Worm (Caenorhabditis elegans) whole organism, L2 larva: ENCODE data around the gene T19C3.5.

Source experiments
- C34F6.9 ChIP-seq: fragments of 150-350 bp; optimal IDR thresholded peaks from 2 replicates; lab custom pipeline; 2014; ENCODE audit warnings: missing biosample characterization, missing genetic modification characterization
- F13H6.1 ChIP-seq: sonication (generic microtip); optimal IDR thresholded peaks from 2 replicates; lab custom pipeline; 2016; ENCODE audit warnings: missing genetic modification characterization, missing compliant biosample characterization
- R02D3.7 ChIP-seq: fragments of 150-350 bp; optimal IDR thresholded peaks from 2 replicates; lab custom pipeline; 2014; ENCODE audit warnings: missing biosample characterization, missing genetic modification characterization
- Y55F3AM.14 ChIP-seq: fragments of 200-800 bp; sonication (Bioruptor generic); optimal IDR thresholded peaks from 2 replicates; lab custom pipeline; 2018; ENCODE audit warnings: mild to moderate bottlenecking, missing genetic modification characterization, missing compliant biosample characterization
- ama-1 ChIP-seq: fragments of 150-350 bp; optimal IDR thresholded peaks from 2 replicates; lab custom pipeline; 2018; ENCODE audit warnings: inconsistent platforms
- blmp-1 ChIP-seq: sonication (generic microtip); optimal IDR thresholded peaks from 2 replicates; lab custom pipeline; 2017; ENCODE audit warnings: missing genetic modification characterization, mild to moderate bottlenecking, missing compliant biosample characterization, antibody characterized with exemption, moderate library complexity; ENCODE audit not compliant: insufficient read depth
- ceh-82 ChIP-seq: fragments of 150-350 bp; optimal IDR thresholded peaks from 2 replicates; lab custom pipeline; 2014; ENCODE audit warnings: missing biosample characterization, missing genetic modification characterization
- crh-2 ChIP-seq: sonication (generic microtip); optimal IDR thresholded peaks from 2 replicates; lab custom pipeline; 2017; ENCODE audit warnings: missing biosample characterization, missing genetic modification characterization
- dmd-4 ChIP-seq: sonication (generic microtip); optimal IDR thresholded peaks from 2 replicates; lab custom pipeline; 2017; ENCODE audit warnings: missing biosample characterization, missing genetic modification characterization
- egl-27 ChIP-seq: sonication (generic microtip); optimal IDR thresholded peaks from 3 replicates; lab custom pipeline; 2017; ENCODE audit warnings: missing biosample characterization, missing genetic modification reagents, missing genetic modification characterization
- elt-1 ChIP-seq: fragments of 150-350 bp; optimal IDR thresholded peaks from 2 replicates; lab custom pipeline; 2014; ENCODE audit warnings: missing biosample characterization, missing genetic modification characterization
- elt-3 ChIP-seq: sonication (generic microtip); optimal IDR thresholded peaks from 2 replicates; lab custom pipeline; 2017; ENCODE audit warnings: missing biosample characterization, missing genetic modification characterization
- fos-1 ChIP-seq: fragments of 150-350 bp; optimal IDR thresholded peaks from 2 replicates; lab custom pipeline; 2014; ENCODE audit warnings: missing biosample characterization, missing genetic modification characterization
- lin-11 ChIP-seq: fragments of 150-350 bp; sonication (generic microtip); optimal IDR thresholded peaks from 2 replicates; lab custom pipeline; 2014; ENCODE audit warnings: missing biosample characterization, missing genetic modification characterization, inconsistent platforms, mixed read lengths
- lin-13 ChIP-seq: fragments of 150-350 bp; optimal IDR thresholded peaks from 2 replicates; lab custom pipeline; 2014; ENCODE audit warnings: missing biosample characterization, missing genetic modification reagents, missing genetic modification characterization
- lin-39 ChIP-seq: fragments of 150-350 bp; optimal IDR thresholded peaks from 2 replicates; lab custom pipeline; 2014; ENCODE audit warnings: missing biosample characterization, missing genetic modification reagents, missing genetic modification characterization
- lsy-2 ChIP-seq, 2 experiments: fragments of 150-350 bp in 1 of 2; sonication (generic microtip) in 1 of 2; optimal IDR thresholded peaks; 2 replicates each; lab custom pipeline; 2014 to 2017; ENCODE audit warnings: missing biosample characterization in 2 of 2, missing genetic modification characterization in 2 of 2
- mab-5 ChIP-seq: fragments of 150-350 bp; optimal IDR thresholded peaks from 2 replicates; lab custom pipeline; 2014; ENCODE audit warnings: missing biosample characterization, missing genetic modification characterization
- mbf-1 ChIP-seq: sonication (generic microtip); optimal IDR thresholded peaks from 2 replicates; lab custom pipeline; 2017; ENCODE audit warnings: missing biosample characterization, missing genetic modification characterization
- mdl-1 ChIP-seq, 2 experiments: fragments of 150-350 bp in 1 of 2; sonication (generic microtip) in 1 of 2; optimal IDR thresholded peaks; 2 replicates each; lab custom pipeline; 2017; ENCODE audit warnings: missing biosample characterization in 2 of 2, missing genetic modification characterization in 2 of 2
- nhr-10 ChIP-seq: sonication (generic microtip); optimal IDR thresholded peaks from 2 replicates; lab custom pipeline; 2017; ENCODE audit warnings: missing biosample characterization, missing genetic modification characterization
- nhr-11 ChIP-seq: fragments of 150-350 bp; optimal IDR thresholded peaks from 2 replicates; lab custom pipeline; 2014; ENCODE audit warnings: missing biosample characterization, missing genetic modification characterization
- nhr-12 ChIP-seq: fragments of 150-350 bp; optimal IDR thresholded peaks from 2 replicates; lab custom pipeline; 2014; ENCODE audit warnings: missing biosample characterization, missing genetic modification characterization
- nhr-129 ChIP-seq: fragments of 150-350 bp; optimal IDR thresholded peaks from 2 replicates; lab custom pipeline; 2014; ENCODE audit warnings: missing biosample characterization, missing genetic modification characterization
- nhr-237 ChIP-seq: fragments of 150-350 bp; optimal IDR thresholded peaks from 2 replicates; lab custom pipeline; 2014; ENCODE audit warnings: missing biosample characterization, missing genetic modification characterization
- nhr-6 ChIP-seq: fragments of 150-350 bp; optimal IDR thresholded peaks from 2 replicates; lab custom pipeline; 2014; ENCODE audit warnings: missing biosample characterization, missing genetic modification characterization
- nhr-77 ChIP-seq: fragments of 150-350 bp; optimal IDR thresholded peaks from 2 replicates; lab custom pipeline; 2014; ENCODE audit warnings: missing biosample characterization, missing genetic modification characterization
- sma-9 ChIP-seq, 2 experiments: fragments of 150-350 bp in 1 of 2; sonication (generic microtip) in 1 of 2; optimal IDR thresholded peaks; 2 replicates each; lab custom pipeline; 2014 to 2016; ENCODE audit warnings: missing genetic modification characterization in 2 of 2, mild to moderate bottlenecking in 1 of 2, missing biosample characterization in 1 of 2, missing compliant biosample characterization in 1 of 2, missing genetic modification reagents in 1 of 2, moderate library complexity in 1 of 2
- unc-39 ChIP-seq: fragments of 150-350 bp; optimal IDR thresholded peaks from 2 replicates; lab custom pipeline; 2014; ENCODE audit warnings: missing biosample characterization, missing genetic modification characterization
- unc-55 ChIP-seq: fragments of 150-350 bp; sonication (generic microtip); optimal IDR thresholded peaks from 3 replicates; lab custom pipeline; 2014; ENCODE audit warnings: missing biosample characterization, missing genetic modification reagents, missing genetic modification characterization
- zag-1 ChIP-seq: fragments of 150-350 bp; optimal IDR thresholded peaks from 2 replicates; lab custom pipeline; 2014; ENCODE audit warnings: missing biosample characterization, missing genetic modification characterization
- ztf-1 ChIP-seq: fragments of 200-800 bp; sonication (Bioruptor generic); conservative IDR thresholded peaks from 2 replicates; pipeline ENCODE4 v1.3.6; 2022; ENCODE audit warnings: missing genetic modification characterization, missing compliant biosample characterization
- ztf-11 ChIP-seq: sonication (generic microtip); optimal IDR thresholded peaks from 2 replicates; lab custom pipeline; 2017; ENCODE audit warnings: missing biosample characterization, missing genetic modification characterization

Gene T19C3.5

DNA sequence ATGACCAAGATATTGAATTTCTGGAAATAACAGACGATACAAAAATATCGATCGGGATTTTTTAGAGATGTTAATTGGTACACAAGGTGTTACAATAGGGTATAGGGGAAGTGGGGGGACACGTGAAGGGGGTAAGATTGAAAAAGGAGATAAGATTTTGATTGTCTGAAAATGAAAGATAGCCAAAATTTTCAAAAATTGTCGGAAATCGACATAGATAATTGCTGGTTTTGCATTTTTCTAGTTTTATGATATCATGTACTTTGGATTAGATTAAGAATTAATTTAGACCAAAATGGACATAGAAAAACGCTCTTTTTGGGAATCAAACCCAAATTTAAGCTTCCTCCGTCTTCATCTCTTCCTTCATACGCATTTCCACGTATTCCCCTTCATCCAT is at the start of gene T19C3.5:
TSS of gene T19C3.5 (minus strand) at position 101 of the 400 bp plus-strand sequence.
- TF ChIP-seq egl-27 (tag; lab: Kevin White, UChicago), result no peak
- TF ChIP-seq sma-9 (GFP tag; optimal IDR thresholded peaks at IDR 0.05; lab: Kevin White, UChicago), result no peak
- TF ChIP-seq sma-9 (tag; optimal IDR thresholded peaks at IDR 0.05; lab: Kevin White, UChicago), result no peak
- no peak for TF ChIP-seq ceh-82 (tag; lab: Kevin White, UChicago)
- no peak for TF ChIP-seq mbf-1 (tag; lab: Kevin White, UChicago)
- TF ChIP-seq nhr-77 (tag; lab: Kevin White, UChicago), result no peak
- no peak for TF ChIP-seq C34F6.9 (tag; lab: Kevin White, UChicago)
- no peak for TF ChIP-seq elt-3 (tag; lab: Kevin White, UChicago)
- TF ChIP-seq elt-1 (tag; lab: Kevin White, UChicago), result no peak
- no peak for TF ChIP-seq nhr-237
- TF ChIP-seq nhr-11 (tag; lab: Kevin White, UChicago), result no peak
- no peak for TF ChIP-seq dmd-4 (tag; lab: Kevin White, UChicago)
- no peak for TF ChIP-seq mdl-1 (tag; optimal IDR thresholded peaks at IDR 0.05; lab: Kevin White, UChicago)
- TF ChIP-seq, all 48 proteins: peak for 0

DNA sequence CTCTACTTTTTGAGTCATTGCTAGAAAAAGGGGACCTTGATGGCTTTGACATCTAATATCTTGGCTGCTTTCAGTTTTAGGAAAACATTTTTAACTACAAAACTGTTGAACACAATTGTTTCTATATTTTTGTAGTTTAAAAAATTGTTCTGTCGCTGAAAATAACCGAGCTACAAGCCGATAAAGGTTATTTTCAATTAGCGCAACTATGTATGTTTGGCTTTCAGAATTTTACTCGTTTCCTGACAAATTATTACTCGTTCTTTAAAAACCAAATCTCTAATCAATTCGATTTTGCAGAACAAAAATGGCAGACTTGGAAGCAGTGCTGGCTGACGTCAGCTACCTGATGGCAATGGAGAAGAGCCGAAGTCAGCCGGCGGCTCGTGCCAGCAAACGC is 48.1 kb upstream of the T19C3.5 start, which contains the start of gene grk-2:
TSS of gene grk-2 (plus strand) at position 301 of the 400 bp plus-strand sequence.
- TF ChIP-seq lsy-2 (tag; optimal IDR thresholded peaks at IDR 0.05; lab: Kevin White, UChicago) (no peak), ztf-11 (no peak), dmd-4 (tag; lab: Kevin White, UChicago) (no peak), zag-1 (tag; lab: Kevin White, UChicago) (no peak), blmp-1 (tag; lab: Kevin White, UChicago) (no peak)

DNA sequence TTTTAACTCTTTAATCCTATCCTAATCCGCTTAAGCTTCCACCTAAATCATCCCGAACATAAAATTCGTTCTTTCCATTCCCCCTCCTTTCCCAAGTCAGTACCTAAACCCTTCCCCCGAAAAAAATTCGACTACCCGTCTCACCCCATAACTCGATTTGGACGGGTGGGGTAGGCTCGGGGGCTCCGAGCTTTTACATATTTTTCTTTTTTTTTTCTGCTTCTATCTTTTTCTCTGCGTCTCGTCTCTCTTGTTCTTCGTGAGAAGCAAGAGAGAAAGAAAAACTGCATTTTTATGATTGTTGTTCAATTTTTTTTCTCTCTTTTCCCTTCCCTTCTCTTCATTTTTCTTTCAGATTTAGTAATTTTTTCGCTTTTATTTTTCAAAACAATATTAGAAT is 47.7 kb upstream of the T19C3.5 start:
- TF ChIP-seq blmp-1 (tag; lab: Kevin White, UChicago), result no peak
- TF ChIP-seq lsy-2 (tag; optimal IDR thresholded peaks at IDR 0.05; lab: Kevin White, UChicago), result peak in 1 of 2 experiments; percentile 20
- TF ChIP-seq unc-55, result peak; percentile 27
- no peak for TF ChIP-seq nhr-6 (tag; lab: Kevin White, UChicago)
- TF ChIP-seq ztf-1, result no peak
- TF ChIP-seq F13H6.1, result peak; percentile 21
- no peak for TF ChIP-seq R02D3.7 (tag; lab: Kevin White, UChicago)
- no peak for TF ChIP-seq nhr-237
- peak; percentile 60 for TF ChIP-seq C34F6.9 (tag; lab: Kevin White, UChicago)

DNA sequence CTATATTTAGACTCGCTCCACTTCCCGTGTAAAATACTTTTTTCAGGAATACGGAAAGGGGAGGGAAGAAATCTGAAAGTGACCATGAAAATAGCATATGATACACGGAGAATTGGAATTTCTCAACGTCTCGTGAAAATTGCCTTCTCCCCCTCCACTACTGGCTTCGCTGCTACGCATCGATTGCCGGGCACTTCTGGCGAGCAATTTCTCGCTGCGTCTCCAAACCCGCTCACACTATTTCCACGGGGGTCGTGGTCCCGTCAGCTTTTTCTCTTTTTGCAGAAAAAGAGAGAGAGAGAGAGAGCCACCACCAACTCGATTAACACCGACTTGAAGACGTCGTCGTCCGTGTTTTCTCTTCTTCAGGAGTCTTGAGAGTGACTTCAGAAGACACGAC is 43.3 kb upstream of the T19C3.5 start:
- TF ChIP-seq zag-1 (tag; lab: Kevin White, UChicago) (peak; percentile 83), egl-27 (tag; lab: Kevin White, UChicago) (peak; percentile 58), F13H6.1 (peak; percentile 69), nhr-129 (tag; lab: Kevin White, UChicago) (peak; percentile 44), lin-11 (tag; lab: Kevin White, UChicago) (peak; percentile 87), nhr-10 (tag; lab: Kevin White, UChicago) (no peak), nhr-12 (tag; lab: Kevin White, UChicago) (no peak), lin-13 (GFP tag; lab: Kevin White, UChicago) (peak; percentile 22), lin-39 (tag; lab: Kevin White, UChicago) (no peak), ama-1 (no peak), fos-1 (tag; lab: Kevin White, UChicago) (peak; percentile 25), C34F6.9 (tag; lab: Kevin White, UChicago) (peak; percentile 73), sma-9 (GFP tag; optimal IDR thresholded peaks at IDR 0.05; lab: Kevin White, UChicago) (peak; percentile 46), sma-9 (tag; optimal IDR thresholded peaks at IDR 0.05; lab: Kevin White, UChicago) (no peak), crh-2 (tag; lab: Kevin White, UChicago) (peak; percentile 63), unc-39 (tag; lab: Kevin White, UChicago) (no peak), Y55F3AM.14 (GFP tag; lab: Kevin White, UChicago) (peak; percentile 34), mab-5 (tag; lab: Kevin White, UChicago) (peak; percentile 14), mdl-1 (tag; optimal IDR thresholded peaks at IDR 0.05; lab: Kevin White, UChicago) (peak; percentile 1 to 69), nhr-6 (tag; lab: Kevin White, UChicago) (peak; percentile 9), nhr-11 (tag; lab: Kevin White, UChicago) (no peak), lsy-2 (tag; optimal IDR thresholded peaks at IDR 0.05; lab: Kevin White, UChicago) (peak; percentile 45 to 68), unc-55 (peak; percentile 82)
